Fruit fly (Drosophila melanogaster): ENCODE results near the gene Dhdds.

dm6 chrX:7938482-7938804 lies 5.3 kb upstream of the Dhdds start:
- TF ChIP-seq usp (GFP tag; optimal IDR thresholded peaks at IDR 0.05) (no peak), CG8478 (optimal IDR thresholded peaks at IDR 0.05) (no peak), psq (optimal IDR thresholded peaks at IDR 0.05) (no peak), Dll (optimal IDR thresholded peaks at IDR 0.05) (no peak), EcR (GFP tag; optimal IDR thresholded peaks at IDR 0.05) (no peak), pan (optimal IDR thresholded peaks at IDR 0.05) (no peak)
